Worm (Caenorhabditis elegans): ENCODE measurements around the gene lys-4.

Gene lys-4

DNA sequence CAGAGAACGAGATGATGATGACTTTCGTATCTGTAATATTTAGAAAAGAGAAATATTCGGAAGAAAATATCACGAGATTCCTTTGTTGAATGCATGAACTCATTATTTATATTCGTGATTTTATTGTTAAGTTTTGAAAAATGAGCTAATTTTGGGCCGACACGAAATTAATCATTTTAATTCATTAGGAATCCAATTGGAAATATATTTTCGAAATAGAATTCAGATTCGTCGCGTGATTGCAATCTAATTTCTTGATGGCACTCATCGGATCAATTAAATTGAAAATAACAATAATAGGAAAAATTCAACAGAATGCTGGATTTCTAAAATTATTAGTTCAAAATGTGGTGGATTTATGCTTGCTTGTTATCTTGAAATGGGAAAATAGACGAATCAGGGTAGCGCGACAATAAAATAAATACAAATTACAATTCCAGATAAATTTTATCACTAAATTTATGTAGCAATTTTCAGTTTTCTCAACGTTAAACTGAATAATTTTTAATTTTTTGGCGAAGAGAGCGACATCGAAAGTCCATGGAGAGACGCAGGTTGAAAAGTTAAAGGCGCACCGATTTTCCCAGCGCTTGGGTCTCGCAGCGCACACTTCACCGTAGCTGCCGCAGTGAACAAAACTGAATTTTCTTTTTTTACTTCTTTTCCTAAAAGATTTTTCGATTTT, 21.1 kb downstream of the lys-4 start (continued):
- TF ChIP-seq saeg-2 (GFP tag; IDR thresholded peaks at IDR 0.05), result no peak
- TF ChIP-seq spr-3 (GFP tag; optimal IDR thresholded peaks at IDR 0.05), result no peak
- no peak for TF ChIP-seq daf-16 (GFP tag; optimal IDR thresholded peaks at IDR 0.05)
- TF ChIP-seq daf-16 (tag; optimal IDR thresholded peaks at IDR 0.05), result peak; percentile 28
- no peak; the same call in 1 of the 2 replicates for TF ChIP-seq dmd-6 (GFP tag; IDR thresholded peaks at IDR 0.05)
- TF ChIP-seq nhr-41 (GFP tag; IDR thresholded peaks at IDR 0.05), result no peak
- 0 out of 2 replicates have a peak, but pooled peaks have one; percentile 22 for TF ChIP-seq egl-43 (GFP tag; IDR thresholded peaks at IDR 0.05)
- no peak for TF ChIP-seq vab-7 (GFP tag; IDR thresholded peaks at IDR 0.05)
- TF ChIP-seq mdl-1 (tag; optimal IDR thresholded peaks at IDR 0.05), result no peak
- no peak for TF ChIP-seq nhr-237 (tag; optimal IDR thresholded peaks at IDR 0.05)
- TF ChIP-seq nhr-102 (tag; optimal IDR thresholded peaks at IDR 0.05), result peak; percentile 54
- TF ChIP-seq hlh-30 (tag; optimal IDR thresholded peaks at IDR 0.05; ENCODE audit: insufficient read depth), result peak; percentile 48
- peak; percentile 46 for TF ChIP-seq hlh-11 (tag; optimal IDR thresholded peaks at IDR 0.05)
- TF ChIP-seq php-3 (GFP tag; IDR thresholded peaks at IDR 0.05), result no peak
- no peak for TF ChIP-seq ceh-82 (tag; optimal IDR thresholded peaks at IDR 0.05)
- peak; percentile 70 for TF ChIP-seq rbr-2 (tag; optimal IDR thresholded peaks at IDR 0.05)
- TF ChIP-seq mes-2 (tag; optimal IDR thresholded peaks at IDR 0.05; ENCODE audit: poor library complexity, severe bottlenecking), result peak; percentile 86
- TF ChIP-seq tag-97 (GFP tag; IDR thresholded peaks at IDR 0.05), result no peak
- TF ChIP-seq nhr-28 (tag; optimal IDR thresholded peaks at IDR 0.05), result peak; percentile 31
- no peak for TF ChIP-seq F49E8.2 (tag; optimal IDR thresholded peaks at IDR 0.05; ENCODE audit: borderline replicate concordance)
- peak; percentile 14 for TF ChIP-seq ama-1 (optimal IDR thresholded peaks at IDR 0.05)
- peak; percentile 16 to 94 for TF ChIP-seq lsy-2 (tag; optimal IDR thresholded peaks at IDR 0.05)
- TF ChIP-seq fkh-10 (GFP tag; optimal IDR thresholded peaks at IDR 0.05), result peak; percentile 27
- no peak for TF ChIP-seq Y75B8A.6 (GFP tag; IDR thresholded peaks at IDR 0.05)
- TF ChIP-seq lin-13 (GFP tag; optimal IDR thresholded peaks at IDR 0.05), result peak; percentile 67
- peak; percentile 37 for TF ChIP-seq unc-130 (GFP tag; optimal IDR thresholded peaks at IDR 0.05)
- peak; percentile 67 for TF ChIP-seq lin-38 (GFP tag; IDR thresholded peaks at IDR 0.05)
- TF ChIP-seq nhr-6 (tag; optimal IDR thresholded peaks at IDR 0.05), result peak; percentile 43
- no peak for TF ChIP-seq ceh-62 (tag; optimal IDR thresholded peaks at IDR 0.05)
- TF ChIP-seq duxl-1 (tag; optimal IDR thresholded peaks at IDR 0.05; ENCODE audit: poor library complexity), result no peak
- TF ChIP-seq zip-2 (tag; optimal IDR thresholded peaks at IDR 0.05), result no peak
- TF ChIP-seq daf-8 (GFP tag; IDR thresholded peaks at IDR 0.05), result no peak
- no peak for TF ChIP-seq lir-3 (tag; optimal IDR thresholded peaks at IDR 0.05)
- no peak for TF ChIP-seq F10B5.3 (tag; optimal IDR thresholded peaks at IDR 0.05)
- peak; percentile 24 for TF ChIP-seq nhr-11 (tag; optimal IDR thresholded peaks at IDR 0.05)
- no peak for TF ChIP-seq F44E2.7 (GFP tag; IDR thresholded peaks at IDR 0.05)
- TF ChIP-seq mxl-2 (GFP tag; conservative IDR thresholded peaks at IDR 0.05), result no peak
- TF ChIP-seq dpl-1 (GFP tag; optimal IDR thresholded peaks at IDR 0.05), result peak; percentile 63
- TF ChIP-seq dve-1 (tag; optimal IDR thresholded peaks at IDR 0.05; ENCODE audit: insufficient read depth), result peak; percentile 80
- TF ChIP-seq nhr-25 (tag; optimal IDR thresholded peaks at IDR 0.05; ENCODE audit: borderline replicate concordance, insufficient read depth), result no peak
- 0 out of 2 replicates have a peak, but pooled peaks have one; percentile 33 for TF ChIP-seq zfp-3 (GFP tag; conservative IDR thresholded peaks at IDR 0.05)
- no peak for TF ChIP-seq dmd-9 (GFP tag; IDR thresholded peaks at IDR 0.05)
- peak; percentile 7 for TF ChIP-seq nhr-77 (tag; optimal IDR thresholded peaks at IDR 0.05)
- peak; percentile 54 for TF ChIP-seq spr-1 (tag; optimal IDR thresholded peaks at IDR 0.05)
- peak; percentile 58 for TF ChIP-seq T26A8.4 (GFP tag; IDR thresholded peaks at IDR 0.05)
- peak; percentile 57; the same call in 1 of the 2 replicates for TF ChIP-seq pha-4 (GFP tag; IDR thresholded peaks at IDR 0.05)
- TF ChIP-seq pha-4 (tag; optimal IDR thresholded peaks at IDR 0.05), result no peak

Measured in whole organism, L4 larva.